Fruit fly (Drosophila melanogaster): ENCODE measurements around the gene Polr1C.

- TF ChIP-seq Eip93F (GFP tag; optimal IDR thresholded peaks at IDR 0.05), result peak; percentile 63
- peak; percentile 57 for TF ChIP-seq Blimp-1 (GFP tag; optimal IDR thresholded peaks at IDR 0.05)
- peak; percentile 85 for TF ChIP-seq CG6163 (GFP tag; IDR thresholded peaks at IDR 0.05)
- peak; percentile 73 for TF ChIP-seq Hr4 (GFP tag; optimal IDR thresholded peaks at IDR 0.05)
- TF ChIP-seq CG6792 (GFP tag; optimal IDR thresholded peaks at IDR 0.05), result peak; percentile 87
- peak; percentile 92 for TF ChIP-seq lz (GFP tag; optimal IDR thresholded peaks at IDR 0.05)
- peak; percentile 80 for TF ChIP-seq CG34406 (GFP tag; optimal IDR thresholded peaks at IDR 0.05)
Measured at dm6 chr2L:5000287-5000871, 31.6 kb downstream of the Polr1C start.
